Fruit fly (Drosophila melanogaster) whole organism, prepupa: ENCODE data around the gene CG31161.
A peak's percentile ranks its signal among the peaks of the same experiment; 100 is the strongest.

Source experiments
- Blimp-1 ChIP-seq: fragments of 200-800 bp; sonication (Bioruptor generic); optimal IDR thresholded peaks from 3 replicates; lab custom pipeline; 2017; ENCODE audit warnings: missing biosample characterization, missing genetic modification characterization, mild to moderate bottlenecking, moderate library complexity, missing genetic modification reagents
- CG10631 ChIP-seq: fragments of 200-800 bp; sonication (Bioruptor generic); optimal IDR thresholded peaks from 2 replicates; lab custom pipeline; 2016; ENCODE audit warnings: missing biosample characterization, missing genetic modification characterization
- CG11294 ChIP-seq: fragments of 200-800 bp; sonication (Bioruptor generic); IDR thresholded peaks from 2 replicates; pipeline ENCODE4 v1.3.6; 2022; ENCODE audit warnings: missing biosample characterization, missing genetic modification characterization
- CG15336 ChIP-seq: fragments of 200-800 bp; sonication (Bioruptor generic); IDR thresholded peaks from 2 replicates; pipeline ENCODE4 v1.3.6; 2022; ENCODE audit warnings: missing biosample characterization, missing genetic modification characterization
- CG16779 ChIP-seq: fragments of 200-800 bp; sonication (Bioruptor generic); optimal IDR thresholded peaks from 3 replicates; lab custom pipeline; 2017; ENCODE audit warnings: missing biosample characterization, mild to moderate bottlenecking, missing genetic modification characterization
- CG32006 ChIP-seq: fragments of 200-800 bp; sonication (Bioruptor generic); optimal IDR thresholded peaks from 3 replicates; lab custom pipeline; 2017; ENCODE audit warnings: missing biosample characterization, mild to moderate bottlenecking, missing genetic modification characterization
- CG3919 ChIP-seq: fragments of 200-800 bp; sonication (Bioruptor generic); optimal IDR thresholded peaks from 3 replicates; lab custom pipeline; 2016; ENCODE audit warnings: missing biosample characterization, missing genetic modification characterization
- CG4318 ChIP-seq: fragments of 200-800 bp; sonication (Bioruptor generic); optimal IDR thresholded peaks from 3 replicates; lab custom pipeline; 2017; ENCODE audit warnings: missing biosample characterization, mild to moderate bottlenecking, missing genetic modification characterization
- CG6163 ChIP-seq: fragments of 200-800 bp; sonication (Bioruptor generic); IDR thresholded peaks from 3 replicates; pipeline ENCODE4 v1.3.6; 2022; ENCODE audit warnings: missing biosample characterization, missing genetic modification characterization
- CG6276 ChIP-seq: fragments of 200-800 bp; sonication (Bioruptor generic); optimal IDR thresholded peaks from 2 replicates; lab custom pipeline; 2017; ENCODE audit warnings: missing biosample characterization, mild to moderate bottlenecking, missing genetic modification characterization
- CG6808 ChIP-seq: fragments of 200-800 bp; sonication (Bioruptor generic); optimal IDR thresholded peaks from 3 replicates; lab custom pipeline; 2017; ENCODE audit warnings: missing biosample characterization, missing genetic modification characterization, mild to moderate bottlenecking, moderate library complexity, missing genetic modification reagents
- CG6854 ChIP-seq: fragments of 200-800 bp; sonication (Bioruptor generic); optimal IDR thresholded peaks from 2 replicates; lab custom pipeline; 2017; ENCODE audit warnings: missing biosample characterization, mild to moderate bottlenecking, missing genetic modification characterization
- CG8119 ChIP-seq: fragments of 200-800 bp; sonication (Bioruptor generic); IDR thresholded peaks from 3 replicates; pipeline ENCODE4 v1.3.6; 2022; ENCODE audit warnings: missing biosample characterization, missing genetic modification characterization
- CG8632 ChIP-seq: fragments of 200-800 bp; sonication (Bioruptor generic); optimal IDR thresholded peaks from 3 replicates; lab custom pipeline; 2016; ENCODE audit warnings: missing biosample characterization, missing genetic modification characterization
- Eip75B ChIP-seq: fragments of 200-800 bp; sonication (Bioruptor generic); optimal IDR thresholded peaks from 3 replicates; lab custom pipeline; 2016; ENCODE audit warnings: missing biosample characterization, missing genetic modification characterization
- Eip78C ChIP-seq: fragments of 200-800 bp; sonication (Bioruptor generic); peaks from one replicate; lab custom pipeline; 2016; ENCODE audit warnings: missing biosample characterization, missing genetic modification characterization
- Ets21C ChIP-seq: fragments of 200-800 bp; sonication (Bioruptor generic); optimal IDR thresholded peaks from 3 replicates; lab custom pipeline; 2016; ENCODE audit warnings: missing biosample characterization, missing genetic modification characterization
- Ets96B ChIP-seq: fragments of 200-800 bp; optimal IDR thresholded peaks from 2 replicates; lab custom pipeline; 2019; ENCODE audit warnings: missing biosample characterization, mild to moderate bottlenecking, missing genetic modification characterization, moderate library complexity
- Gug ChIP-seq: fragments of 200-800 bp; sonication (Bioruptor generic); IDR thresholded peaks from 2 replicates; pipeline ENCODE4 v1.3.6; 2022; ENCODE audit warnings: missing biosample characterization, missing genetic modification characterization
- Hr38 ChIP-seq: sonication (Bioruptor generic); optimal IDR thresholded peaks from 2 replicates; lab custom pipeline; 2016; ENCODE audit warnings: missing biosample characterization, missing genetic modification characterization
- Hr39 ChIP-seq: fragments of 200-800 bp; sonication (Bioruptor generic); optimal IDR thresholded peaks from 2 replicates; lab custom pipeline; 2016; ENCODE audit warnings: missing biosample characterization, missing genetic modification characterization
- Hr4 ChIP-seq: fragments of 200-800 bp; sonication (Bioruptor generic); optimal IDR thresholded peaks from 3 replicates; lab custom pipeline; 2016; ENCODE audit warnings: missing biosample characterization, missing genetic modification characterization
- Lpt ChIP-seq: fragments of 200-800 bp; sonication (Bioruptor generic); optimal IDR thresholded peaks from 3 replicates; lab custom pipeline; 2016; ENCODE audit warnings: missing biosample characterization, missing genetic modification characterization
- Sox102F ChIP-seq: fragments of 200-800 bp; sonication (Bioruptor generic); optimal IDR thresholded peaks from 2 replicates; lab custom pipeline; 2016; ENCODE audit warnings: missing biosample characterization, mild to moderate bottlenecking, missing genetic modification characterization
- dac ChIP-seq: fragments of 200-800 bp; sonication (Bioruptor generic); optimal IDR thresholded peaks from 2 replicates; lab custom pipeline; 2017; ENCODE audit warnings: missing biosample characterization, mild to moderate bottlenecking, missing genetic modification characterization
- eg ChIP-seq: fragments of 200-800 bp; sonication (Bioruptor generic); IDR thresholded peaks from 3 replicates; pipeline ENCODE4 v1.3.6; 2022; ENCODE audit warnings: missing biosample characterization, missing genetic modification characterization
- fd59A ChIP-seq: fragments of 200-800 bp; sonication (Bioruptor generic); optimal IDR thresholded peaks from 2 replicates; lab custom pipeline; 2017; ENCODE audit warnings: missing biosample characterization, mild to moderate bottlenecking, missing genetic modification characterization, missing genetic modification reagents
- fkh ChIP-seq: fragments of 200-800 bp; sonication (Bioruptor generic); optimal IDR thresholded peaks from 3 replicates; lab custom pipeline; 2017; ENCODE audit warnings: missing biosample characterization, mild to moderate bottlenecking, missing genetic modification characterization, moderate library complexity
- pdm3 ChIP-seq: fragments of 200-800 bp; sonication (Bioruptor generic); optimal IDR thresholded peaks from 3 replicates; lab custom pipeline; 2016; ENCODE audit warnings: missing biosample characterization, missing genetic modification characterization
- spab ChIP-seq: fragments of 200-800 bp; sonication (Bioruptor generic); optimal IDR thresholded peaks from 2 replicates; lab custom pipeline; 2017; ENCODE audit warnings: missing biosample characterization, mild to moderate bottlenecking, missing genetic modification characterization, missing genetic modification reagents
- svp ChIP-seq: fragments of 200-800 bp; sonication (Bioruptor generic); peaks from one replicate; lab custom pipeline; 2016; ENCODE audit warnings: missing biosample characterization, missing genetic modification characterization

The CG31161 gene

DNA sequence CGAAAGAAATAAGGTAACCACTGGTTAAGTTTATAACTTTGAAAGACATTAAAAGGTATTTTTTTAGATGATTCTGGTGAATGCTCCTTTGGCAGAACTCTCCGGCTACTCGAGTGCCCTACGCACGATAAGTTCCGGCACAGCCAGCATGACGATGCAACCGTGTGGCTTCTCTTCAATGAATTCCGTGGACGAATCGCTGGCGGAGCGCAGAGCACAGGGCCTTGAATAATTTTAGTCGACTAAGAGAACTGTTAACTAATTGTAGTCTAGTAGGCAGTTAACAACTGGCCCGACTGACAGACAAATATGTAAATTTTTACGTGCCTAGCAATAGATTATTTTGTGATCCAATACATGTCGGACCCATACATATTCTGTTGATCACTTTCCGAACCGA is at the start of gene CG31161:
TSS of gene CG31161 (plus strand) at position 301 of the 400 bp plus-strand sequence.
- TF ChIP-seq Hr39 (GFP tag; lab: Kevin White, UChicago) = no peak
- TF ChIP-seq Sox102F (GFP tag; lab: Kevin White, UChicago) = no peak
- no peak for TF ChIP-seq Gug (GFP tag; lab: Robert Waterston, UW)
- TF ChIP-seq Lpt (GFP tag; lab: Kevin White, UChicago) = no peak
- TF ChIP-seq Ets21C (GFP tag; lab: Kevin White, UChicago) = no peak
- TF ChIP-seq Eip75B (GFP tag; lab: Kevin White, UChicago) = no peak
- no peak for TF ChIP-seq Hr38
- no peak for TF ChIP-seq pdm3
- no peak for TF ChIP-seq CG4318 (GFP tag; lab: Kevin White, UChicago)
- TF ChIP-seq CG8119 = no peak
- no peak for TF ChIP-seq spab (GFP tag; lab: Kevin White, UChicago)
- TF ChIP-seq CG8632 = no peak
- TF ChIP-seq CG16779 (tag; lab: Kevin White, UChicago) = no peak
- no peak for TF ChIP-seq fd59A (GFP tag; lab: Kevin White, UChicago)
- TF ChIP-seq CG10631 (GFP tag; lab: Kevin White, UChicago) = no peak
- no peak for TF ChIP-seq Blimp-1 (GFP tag; lab: Kevin White, UChicago)
- TF ChIP-seq dac (GFP tag; lab: Kevin White, UChicago) = no peak

DNA sequence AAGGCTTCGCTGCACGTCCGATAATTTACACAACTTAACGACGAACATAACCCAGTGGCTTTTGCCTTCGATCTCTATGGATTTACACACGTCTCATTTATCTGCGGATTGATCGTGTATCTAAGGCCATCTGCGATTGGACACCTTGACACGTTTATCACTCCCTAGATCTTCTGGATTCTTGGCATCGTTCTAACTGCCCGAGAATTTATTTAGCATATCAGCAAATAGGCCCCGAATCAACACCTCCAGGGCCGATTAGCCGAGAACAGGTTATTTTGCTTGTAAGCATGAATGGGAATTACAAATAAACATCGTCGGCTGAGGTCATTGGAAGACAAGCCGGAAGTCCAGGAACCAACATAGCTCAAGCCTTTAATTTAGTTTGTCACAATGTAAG is 47.8 kb upstream of the CG31161 start:
- TF ChIP-seq Hr38 = no peak
- TF ChIP-seq fkh (GFP tag; lab: Kevin White, UChicago) = peak; percentile 27

DNA sequence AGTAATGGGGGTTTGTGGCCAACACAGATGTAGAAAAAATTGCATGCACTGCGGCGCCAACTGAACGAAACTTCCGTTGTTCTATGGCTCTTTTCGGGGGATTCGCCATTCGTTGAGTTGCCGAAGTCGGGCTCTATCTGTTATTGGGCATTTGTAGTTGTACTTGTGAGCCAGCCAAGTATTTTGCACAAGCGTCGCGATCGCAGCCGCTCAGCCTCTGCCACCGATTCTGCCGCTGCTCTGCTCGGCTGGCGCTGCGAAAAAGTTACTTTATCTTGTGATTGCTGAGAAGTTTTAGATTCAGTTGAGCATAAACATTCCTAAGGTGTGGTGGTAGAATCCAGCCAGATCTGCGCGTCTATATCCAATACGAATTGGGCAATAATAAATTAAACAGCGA is 46.4 kb upstream of the CG31161 start, which contains the start of gene CG33110:
TSS of gene CG33110 (plus strand) at position 301 of the 400 bp plus-strand sequence.
- TF ChIP-seq fkh (GFP tag; lab: Kevin White, UChicago) (no peak), CG4318 (GFP tag; lab: Kevin White, UChicago) (no peak), pdm3 (no peak), svp (no peak), Hr38 (no peak), Lpt (GFP tag; lab: Kevin White, UChicago) (no peak), fd59A (GFP tag; lab: Kevin White, UChicago) (no peak)

DNA sequence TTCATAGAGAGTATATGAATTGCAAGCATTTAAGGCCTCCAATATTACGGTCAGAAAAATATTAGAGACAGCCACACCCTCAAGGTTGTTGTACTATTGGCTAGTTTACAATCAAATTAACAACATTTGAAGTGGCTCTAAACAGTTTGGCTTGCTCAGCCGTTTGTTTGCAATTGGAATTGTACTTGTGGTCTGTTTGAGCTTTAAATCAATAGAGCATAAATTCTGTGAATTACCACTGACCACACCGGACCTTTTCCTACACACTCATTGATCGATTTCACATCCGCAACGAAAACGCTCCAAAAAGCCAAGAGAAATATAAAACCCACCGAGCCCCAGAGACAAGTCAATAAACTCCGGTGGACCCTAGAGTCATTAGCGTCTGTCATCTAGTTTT is 42.7 kb upstream of the CG31161 start:
- no peak for TF ChIP-seq CG8632
- peak; percentile 72 for TF ChIP-seq fkh (GFP tag; lab: Kevin White, UChicago)

DNA sequence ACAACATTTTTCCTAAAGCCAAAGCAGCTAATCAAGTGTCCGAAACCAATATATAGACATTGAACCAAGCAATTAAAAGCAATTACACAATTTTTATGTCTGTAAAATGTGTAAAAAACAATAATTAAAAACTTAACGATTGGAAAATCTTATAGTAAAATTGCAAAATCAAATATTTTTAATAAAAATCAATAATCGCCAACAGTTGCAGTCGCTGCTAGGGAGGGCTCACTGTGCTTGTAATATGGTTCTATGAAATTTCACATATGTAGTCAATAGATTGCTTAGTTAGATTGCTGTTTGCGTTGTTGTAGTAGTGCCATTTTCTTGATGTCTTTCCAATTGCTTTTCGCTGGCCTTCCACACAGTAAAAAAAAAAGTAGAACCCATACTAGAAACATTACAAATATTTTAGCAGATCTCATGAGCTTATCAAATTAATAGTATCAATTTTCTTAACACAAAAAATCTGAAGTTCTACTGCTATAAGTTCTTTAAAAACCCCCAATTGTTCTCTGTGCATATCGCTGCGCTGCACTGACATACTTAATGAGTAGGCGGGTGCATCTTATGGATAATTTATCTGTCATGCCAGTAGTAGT is 40.1 kb upstream of the CG31161 start:
- no peak for TF ChIP-seq Ets96B (tag; lab: Kevin White, UChicago)
- TF ChIP-seq CG6854 (GFP tag; lab: Kevin White, UChicago) = no peak
- peak; percentile 54 for TF ChIP-seq Gug (GFP tag; lab: Robert Waterston, UW)
- TF ChIP-seq Hr4 (GFP tag; lab: Kevin White, UChicago) = peak; percentile 21
- TF ChIP-seq fkh (GFP tag; lab: Kevin White, UChicago) = no peak
- TF ChIP-seq CG6163 (GFP tag; lab: Robert Waterston, UW) = peak; percentile 69
- peak; percentile 70 for TF ChIP-seq Eip78C
- no peak for TF ChIP-seq CG6808
- peak; percentile 26 for TF ChIP-seq CG3919
- TF ChIP-seq CG6276 = peak; percentile 44
- no peak for TF ChIP-seq Blimp-1 (GFP tag; lab: Kevin White, UChicago)
- no peak for TF ChIP-seq Eip75B (GFP tag; lab: Kevin White, UChicago)
- peak; percentile 32 for TF ChIP-seq Lpt (GFP tag; lab: Kevin White, UChicago)
- TF ChIP-seq CG11294 (GFP tag; lab: Robert Waterston, UW) = peak; percentile 7; the same call in 1 of the 2 replicates
- peak; percentile 55 for TF ChIP-seq CG32006 (GFP tag; lab: Kevin White, UChicago)
- peak; percentile 82 for TF ChIP-seq eg (GFP tag; lab: Robert Waterston, UW)
- peak; percentile 18; the same call in 1 of the 2 replicates for TF ChIP-seq CG15336 (GFP tag; lab: Robert Waterston, UW)
- TF ChIP-seq, all 60 proteins: peak for 11
